Worm (Caenorhabditis elegans) whole organism, young adult: Measurements from ENCODE around the gene xbx-1.

Source experiments
- B0261.1 ChIP-seq: sonication (generic microtip); optimal IDR thresholded peaks from 2 replicates; lab custom pipeline; 2016; ENCODE audit warnings: mild to moderate bottlenecking, missing genetic modification characterization, moderate library complexity, missing compliant biosample characterization
- C06A6.2 ChIP-seq: fragments of 200-800 bp; sonication (Bioruptor generic); conservative IDR thresholded peaks from 2 replicates; pipeline ENCODE4 v1.3.6; 2022; ENCODE audit warnings: missing genetic modification characterization, missing compliant biosample characterization
- D2030.7 ChIP-seq: fragments of 200-800 bp; sonication (Bioruptor generic); IDR thresholded peaks from 2 replicates; pipeline ENCODE4 v1.3.6; 2022; ENCODE audit warnings: missing genetic modification reagents, missing genetic modification characterization, missing compliant biosample characterization
- F33H1.4 ChIP-seq: fragments of 200-800 bp; sonication (Bioruptor generic); IDR thresholded peaks from 2 replicates; pipeline ENCODE4 v1.3.6; 2022; ENCODE audit warnings: missing genetic modification reagents, missing genetic modification characterization, missing compliant biosample characterization
- F39B2.1 ChIP-seq: fragments of 200-800 bp; sonication (Bioruptor generic); IDR thresholded peaks from 2 replicates; pipeline ENCODE4 v1.3.6; 2022; ENCODE audit warnings: missing genetic modification reagents, missing genetic modification characterization, missing compliant biosample characterization
- F55B11.4 ChIP-seq: sonication (generic microtip); optimal IDR thresholded peaks from 2 replicates; lab custom pipeline; 2016; ENCODE audit warnings: missing compliant biosample characterization, missing genetic modification characterization, borderline replicate concordance; ENCODE audit not compliant: insufficient read depth
- F57A8.1 ChIP-seq: fragments of 200-800 bp; sonication (Bioruptor generic); optimal IDR thresholded peaks from 2 replicates; lab custom pipeline; 2018; ENCODE audit warnings: mild to moderate bottlenecking, missing genetic modification characterization, moderate library complexity, missing compliant biosample characterization
- K11D2.4 ChIP-seq: fragments of 200-800 bp; sonication (Bioruptor generic); IDR thresholded peaks from 2 replicates; pipeline ENCODE4 v1.3.6; 2022; ENCODE audit warnings: missing genetic modification reagents, missing genetic modification characterization, missing compliant biosample characterization
- Y53F4B.3 ChIP-seq: fragments of 200-800 bp; sonication (Bioruptor generic); IDR thresholded peaks from 2 replicates; pipeline ENCODE4 v1.3.6; 2022; ENCODE audit warnings: missing genetic modification reagents, missing genetic modification characterization, missing compliant biosample characterization
- Y56A3A.18 ChIP-seq: fragments of 200-800 bp; sonication (Bioruptor generic); IDR thresholded peaks from 2 replicates; pipeline ENCODE4 v1.3.6; 2022; ENCODE audit warnings: missing genetic modification reagents, missing genetic modification characterization, missing compliant biosample characterization
- aptf-2 ChIP-seq: fragments of 200-800 bp; sonication (Bioruptor generic); conservative IDR thresholded peaks from 2 replicates; pipeline ENCODE4 v1.3.6; 2022; ENCODE audit warnings: missing genetic modification reagents, missing genetic modification characterization, missing compliant biosample characterization
- attf-3 ChIP-seq: fragments of 200-800 bp; sonication (Bioruptor generic); conservative IDR thresholded peaks from 2 replicates; pipeline ENCODE4 v1.3.6; 2022; ENCODE audit warnings: missing genetic modification reagents, missing genetic modification characterization, missing compliant biosample characterization
- attf-5 ChIP-seq: fragments of 200-800 bp; sonication (Bioruptor generic); optimal IDR thresholded peaks from 2 replicates; lab custom pipeline; 2018; ENCODE audit warnings: mild to moderate bottlenecking, missing genetic modification characterization, missing compliant biosample characterization
- ccch-3 ChIP-seq: fragments of 200-800 bp; sonication (Bioruptor generic); optimal IDR thresholded peaks from 2 replicates; lab custom pipeline; 2018; ENCODE audit warnings: mild to moderate bottlenecking, missing genetic modification characterization, missing compliant biosample characterization
- ceh-40 ChIP-seq: fragments of 200-800 bp; sonication (Bioruptor generic); IDR thresholded peaks from 2 replicates; pipeline ENCODE4 v1.3.6; 2022; ENCODE audit warnings: missing genetic modification characterization, missing compliant biosample characterization
- chd-7 ChIP-seq: sonication (generic microtip); optimal IDR thresholded peaks from 2 replicates; lab custom pipeline; 2016; ENCODE audit warnings: mild to moderate bottlenecking, missing genetic modification characterization, moderate library complexity, missing compliant biosample characterization
- dox-1 ChIP-seq: fragments of 200-800 bp; sonication (Bioruptor generic); IDR thresholded peaks from 2 replicates; pipeline ENCODE4 v1.3.6; 2022; ENCODE audit warnings: missing genetic modification reagents, missing genetic modification characterization, missing compliant biosample characterization
- dpl-1 ChIP-seq: fragments of 150-350 bp; optimal IDR thresholded peaks from 2 replicates; lab custom pipeline; 2014; ENCODE audit warnings: missing biosample characterization, missing genetic modification reagents, missing genetic modification characterization
- efl-1 ChIP-seq: fragments of 150-350 bp; optimal IDR thresholded peaks from 2 replicates; lab custom pipeline; 2014; ENCODE audit warnings: missing biosample characterization, missing genetic modification reagents, missing genetic modification characterization
- egl-44 ChIP-seq: fragments of 200-800 bp; sonication (Bioruptor generic); IDR thresholded peaks from 2 replicates; pipeline ENCODE4 v1.3.6; 2022; ENCODE audit warnings: missing genetic modification reagents, missing genetic modification characterization, missing compliant biosample characterization
- ets-4 ChIP-seq: fragments of 200-800 bp; sonication (Bioruptor generic); optimal IDR thresholded peaks from 2 replicates; lab custom pipeline; 2018; ENCODE audit warnings: mild to moderate bottlenecking, missing genetic modification characterization, missing compliant biosample characterization
- him-1 ChIP-seq: sonication (generic microtip); optimal IDR thresholded peaks from 2 replicates; lab custom pipeline; 2016; ENCODE audit warnings: missing genotype, missing genetic modification reagents, missing genetic modification characterization, missing compliant biosample characterization
- hrde-1 ChIP-seq: sonication (generic microtip); optimal IDR thresholded peaks from 2 replicates; lab custom pipeline; 2016; ENCODE audit warnings: missing genetic modification characterization, mild to moderate bottlenecking, missing compliant biosample characterization, moderate library complexity, missing genotype, missing genetic modification reagents, borderline replicate concordance
- madf-6 ChIP-seq: fragments of 200-800 bp; sonication (Bioruptor generic); IDR thresholded peaks from 2 replicates; pipeline ENCODE4 v1.3.6; 2022; ENCODE audit warnings: missing genetic modification reagents, missing genetic modification characterization, missing compliant biosample characterization
- madf-8 ChIP-seq: fragments of 200-800 bp; sonication (Bioruptor generic); conservative IDR thresholded peaks from 2 replicates; pipeline ENCODE4 v1.3.6; 2022; ENCODE audit warnings: missing genetic modification reagents, missing genetic modification characterization, missing compliant biosample characterization
- mcd-1 ChIP-seq: fragments of 200-800 bp; sonication (Bioruptor generic); IDR thresholded peaks from 2 replicates; pipeline ENCODE4 v1.3.6; 2022; ENCODE audit warnings: missing genetic modification reagents, missing genetic modification characterization, missing compliant biosample characterization
- mxl-1 ChIP-seq: sonication (generic microtip); optimal IDR thresholded peaks from 2 replicates; lab custom pipeline; 2016; ENCODE audit warnings: missing genetic modification characterization, missing compliant biosample characterization
- nfya-1 ChIP-seq: sonication (generic microtip); optimal IDR thresholded peaks from 2 replicates; lab custom pipeline; 2017; ENCODE audit warnings: antibody characterized with exemption, missing compliant biosample characterization, missing genetic modification characterization, borderline replicate concordance; ENCODE audit not compliant: insufficient read depth
- nfyb-1 ChIP-seq: fragments of 200-800 bp; sonication (Bioruptor generic); IDR thresholded peaks from 2 replicates; pipeline ENCODE4 v1.3.6; 2022; ENCODE audit warnings: missing genetic modification reagents, missing genetic modification characterization, missing compliant biosample characterization
- nhr-120 ChIP-seq: fragments of 200-800 bp; sonication (Bioruptor generic); IDR thresholded peaks from 2 replicates; pipeline ENCODE4 v1.3.6; 2022; ENCODE audit warnings: missing genetic modification characterization, missing compliant biosample characterization
- sea-2 ChIP-seq: fragments of 200-800 bp; sonication (Bioruptor generic); IDR thresholded peaks from 2 replicates; pipeline ENCODE4 v1.3.6; 2022; ENCODE audit warnings: missing genetic modification characterization, missing compliant biosample characterization
- snpc-1.3 ChIP-seq: sonication (generic microtip); optimal IDR thresholded peaks from 2 replicates; lab custom pipeline; 2017; ENCODE audit warnings: missing genetic modification characterization, mild to moderate bottlenecking, missing compliant biosample characterization, antibody characterized with exemption, moderate library complexity, missing genotype, missing genetic modification reagents; ENCODE audit not compliant: insufficient read depth
- somi-1 ChIP-seq: fragments of 200-800 bp; sonication (Bioruptor generic); optimal IDR thresholded peaks from 2 replicates; lab custom pipeline; 2018; ENCODE audit warnings: mild to moderate bottlenecking, missing genetic modification characterization, missing compliant biosample characterization
- tbp1 ChIP-seq: fragments of 200-800 bp; sonication (Bioruptor generic); optimal IDR thresholded peaks from 2 replicates; lab custom pipeline; 2018; ENCODE audit warnings: mild to moderate bottlenecking, missing genetic modification characterization, missing compliant biosample characterization
- tbx-9 ChIP-seq: sonication (generic microtip); optimal IDR thresholded peaks from 2 replicates; lab custom pipeline; 2016; ENCODE audit warnings: borderline replicate concordance, missing genetic modification characterization, inconsistent platforms, missing compliant biosample characterization
- unc-130 ChIP-seq: sonication (generic microtip); optimal IDR thresholded peaks from 2 replicates; lab custom pipeline; 2016; ENCODE audit warnings: missing genetic modification reagents, missing genetic modification characterization, missing compliant biosample characterization
- xnd-1 ChIP-seq: sonication (generic microtip); optimal IDR thresholded peaks from 2 replicates; lab custom pipeline; 2016; ENCODE audit warnings: missing genotype, missing genetic modification reagents, missing genetic modification characterization, missing compliant biosample characterization
- ztf-18 ChIP-seq: sonication (generic microtip); optimal IDR thresholded peaks from 2 replicates; lab custom pipeline; 2016; ENCODE audit warnings: missing genotype, mild to moderate bottlenecking, missing genetic modification characterization, missing compliant biosample characterization
- ztf-22 ChIP-seq: fragments of 200-800 bp; sonication (Bioruptor generic); optimal IDR thresholded peaks from 2 replicates; lab custom pipeline; 2018; ENCODE audit warnings: mild to moderate bottlenecking, missing genetic modification characterization, moderate library complexity, missing compliant biosample characterization
- ztf-28 ChIP-seq: fragments of 200-800 bp; sonication (Bioruptor generic); IDR thresholded peaks from 2 replicates; pipeline ENCODE4 v1.3.6; 2022; ENCODE audit warnings: missing genetic modification reagents, missing genetic modification characterization, missing compliant biosample characterization

xbx-1 gene

DNA sequence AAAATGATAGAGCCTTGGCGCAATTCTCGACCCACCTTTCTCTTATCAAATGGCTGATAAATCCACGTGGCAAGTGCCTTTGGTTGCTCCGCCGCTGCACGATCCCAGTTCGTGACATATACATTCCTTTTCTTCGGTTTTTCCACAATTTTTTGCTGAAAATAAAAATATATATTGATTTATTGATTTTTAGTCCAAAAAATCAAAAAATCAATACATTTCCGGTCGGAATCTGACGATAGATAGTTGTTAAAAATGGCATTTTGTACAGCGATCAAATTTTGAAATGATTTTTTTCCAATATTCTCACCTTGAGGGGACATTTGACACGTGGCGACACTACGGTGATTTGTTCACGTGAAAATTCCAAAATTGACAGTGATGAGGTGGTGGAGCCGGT, 36.3 kb upstream of the xbx-1 start:
- TF ChIP-seq K11D2.4 (GFP tag; lab: Robert Waterston, UW) = no peak
- no peak for TF ChIP-seq hrde-1 (tag; lab: Kevin White, UChicago)
- TF ChIP-seq ztf-18 = no peak
- no peak for TF ChIP-seq snpc-1.3
- TF ChIP-seq mxl-1 = no peak
- no peak for TF ChIP-seq attf-3
- no peak for TF ChIP-seq F33H1.4
- TF ChIP-seq F57A8.1 (GFP tag; lab: Kevin White, UChicago) = no peak

DNA sequence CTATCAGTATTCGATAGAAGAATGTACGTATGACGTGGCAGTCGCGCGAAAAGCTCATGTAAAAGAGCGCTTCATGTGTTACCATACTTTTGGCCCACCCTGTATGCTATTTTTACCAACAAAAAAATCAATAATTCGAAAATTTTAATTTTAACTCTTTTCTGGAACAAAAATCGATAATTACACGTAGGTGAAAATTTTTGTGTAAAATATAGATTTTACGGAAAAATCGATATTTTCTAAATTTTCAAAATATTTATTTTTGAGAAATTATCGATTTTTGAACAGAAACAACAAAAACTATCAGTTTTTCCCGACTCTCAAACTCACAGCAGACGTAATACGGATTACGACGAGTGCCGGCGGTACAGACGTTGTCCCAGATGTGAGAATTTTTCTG, 34.9 kb upstream of the xbx-1 start:
- TF ChIP-seq mcd-1 (GFP tag; lab: Robert Waterston, UW) (no peak), nfya-1 (tag; lab: Kevin White, UChicago) (no peak), dox-1 (GFP tag; lab: Robert Waterston, UW) (no peak), efl-1 (GFP tag; lab: Kevin White, UChicago) (no peak), sea-2 (GFP tag; lab: Robert Waterston, UW) (no peak), madf-6 (GFP tag; lab: Robert Waterston, UW) (no peak), madf-8 (GFP tag; lab: Robert Waterston, UW) (no peak), aptf-2 (GFP tag; lab: Robert Waterston, UW) (no peak), him-1 (no peak), somi-1 (no peak), F55B11.4 (tag; lab: Kevin White, UChicago) (no peak), ztf-22 (GFP tag; lab: Kevin White, UChicago) (no peak), attf-5 (no peak), tbx-9 (tag; lab: Kevin White, UChicago) (no peak), ets-4 (GFP tag; lab: Kevin White, UChicago) (no peak), C06A6.2 (no peak), snpc-1.3 (no peak), D2030.7 (no peak)

DNA sequence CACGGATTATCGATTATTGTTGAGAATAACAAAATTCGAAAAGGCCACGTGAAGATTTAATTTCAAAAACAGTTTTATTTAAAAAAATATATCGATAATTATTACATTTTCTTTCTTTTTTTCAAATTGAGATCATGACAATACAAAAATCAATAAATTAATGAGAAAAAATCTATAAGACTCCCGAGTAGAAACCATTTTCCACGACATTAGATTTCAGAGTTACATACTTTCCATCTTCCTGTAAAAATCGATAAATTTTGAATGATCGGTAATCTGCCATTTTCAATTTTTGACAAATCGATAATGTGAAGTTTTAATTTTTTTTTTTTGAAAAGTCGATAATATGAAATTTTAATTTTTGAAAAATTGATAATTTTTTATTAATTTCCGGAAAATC, 34.3 kb upstream of the xbx-1 start, which contains the start of gene C30G7.3:
Gene C30G7.3 (minus strand): TSS at position 8 of the 400 bp plus-strand sequence.
- TF ChIP-seq Y56A3A.18 (GFP tag; lab: Robert Waterston, UW) (no peak), Y53F4B.3 (GFP tag; lab: Robert Waterston, UW) (no peak), dpl-1 (GFP tag; lab: Kevin White, UChicago) (no peak), nfyb-1 (GFP tag; lab: Robert Waterston, UW) (no peak), tbp1 (no peak), ztf-28 (no peak), unc-130 (no peak), nhr-120 (no peak), F39B2.1 (GFP tag; lab: Robert Waterston, UW) (no peak), ceh-40 (GFP tag; lab: Robert Waterston, UW) (no peak), ccch-3 (no peak), madf-8 (GFP tag; lab: Robert Waterston, UW) (no peak), F33H1.4 (no peak), D2030.7 (no peak), egl-44 (GFP tag; lab: Robert Waterston, UW) (no peak), B0261.1 (tag; lab: Kevin White, UChicago) (no peak), xnd-1 (tag; lab: Kevin White, UChicago) (no peak), chd-7 (tag; lab: Kevin White, UChicago) (no peak)
